Worm (Caenorhabditis elegans) whole organism, L1 larva: ENCODE data around the gene nhr-6.

Experiments used
- ama-1 ChIP-seq: fragments of 150-350 bp; optimal IDR thresholded peaks from 2 replicates; lab custom pipeline; 2014
- ceh-82 ChIP-seq, 3 experiments: fragments of 150-350 bp in 1 of 3; sonication (generic microtip) in 2 of 3; optimal IDR thresholded peaks; 2 replicates each; lab custom pipeline; 2014 to 2017; ENCODE audit warnings: missing biosample characterization in 3 of 3, missing genetic modification characterization in 3 of 3
- ces-1 ChIP-seq: fragments of 150-350 bp; optimal IDR thresholded peaks from 2 replicates; lab custom pipeline; 2014; ENCODE audit warnings: missing biosample characterization, missing genetic modification reagents, missing genetic modification characterization
- lin-39 ChIP-seq: fragments of 150-350 bp; optimal IDR thresholded peaks from 2 replicates; lab custom pipeline; 2014; ENCODE audit warnings: missing biosample characterization, missing genetic modification reagents, missing genetic modification characterization
- nhr-11 ChIP-seq: fragments of 150-350 bp; optimal IDR thresholded peaks from 2 replicates; lab custom pipeline; 2014; ENCODE audit warnings: missing biosample characterization, missing genetic modification characterization

DNA sequence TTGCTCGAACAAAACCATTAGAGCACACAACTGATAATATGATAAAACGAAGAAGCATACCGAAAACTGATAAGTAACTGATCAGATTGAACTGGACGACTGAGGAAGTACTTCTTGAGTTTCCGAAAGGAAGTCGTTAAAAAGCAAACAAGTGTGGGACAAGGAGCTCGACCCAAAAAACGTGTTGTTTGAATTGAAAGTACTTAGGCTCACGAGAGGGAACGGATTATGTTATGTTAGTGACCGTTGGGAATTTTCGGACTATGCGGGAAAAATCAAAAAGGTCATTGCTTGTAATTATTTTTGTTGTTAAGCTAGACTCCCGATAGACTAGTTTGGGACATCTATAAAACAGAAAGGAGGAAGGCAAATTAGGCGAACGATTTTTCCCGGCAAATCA lies 8.3 kb downstream of the nhr-6 start, which contains the start of gene C48D5.3:
- TF ChIP-seq nhr-11 (tag; lab: Kevin White, UChicago) (no peak), lin-39 (tag; lab: Kevin White, UChicago) (no peak), ceh-82 (tag; optimal IDR thresholded peaks at IDR 0.05; lab: Kevin White, UChicago) (no peak), ama-1 (lab: Kevin White, UChicago) (no peak), ces-1 (GFP tag; lab: Kevin White, UChicago) (no peak)
